Worm (Caenorhabditis elegans): Measurements from ENCODE around the gene cyp-34A5.

ce11 chrV:4005219-4005618 is 47.7 kb upstream of the cyp-34A5 start, which contains the start of gene srh-8:
- TF ChIP-seq him-1 (tag; optimal IDR thresholded peaks at IDR 0.05) = no peak
- no peak for TF ChIP-seq dao-5 (tag; optimal IDR thresholded peaks at IDR 0.05)
- TF ChIP-seq W03F9.2 (tag; optimal IDR thresholded peaks at IDR 0.05) = no peak
